Fruit fly (Drosophila melanogaster): Measurements from ENCODE around the gene CG31446.

The CG31446 gene

DNA sequence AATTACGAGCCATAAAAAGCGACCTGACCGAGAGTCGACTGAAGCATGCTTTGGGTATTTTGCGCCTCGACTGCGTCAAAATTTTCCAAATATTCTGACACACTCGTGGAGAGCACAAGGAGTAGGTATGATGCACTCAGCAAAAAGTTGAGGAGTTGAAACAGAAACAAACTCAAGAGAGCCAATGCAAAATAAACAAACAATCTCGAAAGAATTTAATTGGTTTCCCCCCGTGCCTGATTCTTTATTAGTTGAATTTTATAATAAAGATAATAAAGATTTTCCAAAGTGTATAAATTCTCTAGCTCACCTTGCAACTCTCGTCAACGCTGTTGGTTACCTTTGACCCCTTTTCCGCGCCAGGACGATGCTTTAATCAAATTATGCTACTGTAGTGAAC is 37.5 kb upstream of the CG31446 start:
- TF ChIP-seq Lpt (GFP tag; optimal IDR thresholded peaks at IDR 0.05) (no peak), svp (GFP tag) (peak; percentile 24), Eip78C (GFP tag) (peak; percentile 44)

DNA sequence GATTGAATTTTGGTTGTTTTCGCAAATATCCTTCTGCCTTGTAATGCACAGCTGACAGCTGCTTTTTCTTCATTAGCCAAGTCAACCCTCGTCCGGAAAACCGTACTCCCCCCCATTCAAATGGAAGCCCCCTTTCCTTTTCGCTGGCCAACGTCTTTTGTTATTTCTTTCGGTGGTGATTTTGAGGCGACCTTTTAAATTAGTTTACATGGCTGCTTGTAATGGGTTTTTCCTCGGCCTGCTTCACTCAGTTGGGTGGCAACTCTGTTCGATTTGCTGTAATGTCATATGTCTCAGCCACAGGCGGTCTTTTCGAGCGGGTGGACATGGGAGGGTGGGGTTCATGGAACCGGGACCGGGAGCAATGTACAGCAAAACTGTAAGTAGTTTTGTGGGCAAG is 32.4 kb upstream of the CG31446 start:
- TF ChIP-seq CG6163 (GFP tag; IDR thresholded peaks at IDR 0.05), result no peak
- TF ChIP-seq CG6276 (GFP tag; optimal IDR thresholded peaks at IDR 0.05), result no peak
- no peak for TF ChIP-seq Sox15 (GFP tag; optimal IDR thresholded peaks at IDR 0.05)
- no peak for TF ChIP-seq achi (GFP tag; optimal IDR thresholded peaks at IDR 0.05)
- TF ChIP-seq CG11294 (GFP tag; IDR thresholded peaks at IDR 0.05), result no peak
- TF ChIP-seq Eip93F (GFP tag; optimal IDR thresholded peaks at IDR 0.05), result no peak
- TF ChIP-seq CG11762 (GFP tag; optimal IDR thresholded peaks at IDR 0.05; ENCODE audit: insufficient read depth), result no peak
- no peak for TF ChIP-seq CG8632 (GFP tag; optimal IDR thresholded peaks at IDR 0.05)
- TF ChIP-seq Sox14 (GFP tag; optimal IDR thresholded peaks at IDR 0.05), result no peak
- TF ChIP-seq esn (GFP tag; optimal IDR thresholded peaks at IDR 0.05), result no peak
- TF ChIP-seq Hr4 (GFP tag; optimal IDR thresholded peaks at IDR 0.05), result no peak

DNA sequence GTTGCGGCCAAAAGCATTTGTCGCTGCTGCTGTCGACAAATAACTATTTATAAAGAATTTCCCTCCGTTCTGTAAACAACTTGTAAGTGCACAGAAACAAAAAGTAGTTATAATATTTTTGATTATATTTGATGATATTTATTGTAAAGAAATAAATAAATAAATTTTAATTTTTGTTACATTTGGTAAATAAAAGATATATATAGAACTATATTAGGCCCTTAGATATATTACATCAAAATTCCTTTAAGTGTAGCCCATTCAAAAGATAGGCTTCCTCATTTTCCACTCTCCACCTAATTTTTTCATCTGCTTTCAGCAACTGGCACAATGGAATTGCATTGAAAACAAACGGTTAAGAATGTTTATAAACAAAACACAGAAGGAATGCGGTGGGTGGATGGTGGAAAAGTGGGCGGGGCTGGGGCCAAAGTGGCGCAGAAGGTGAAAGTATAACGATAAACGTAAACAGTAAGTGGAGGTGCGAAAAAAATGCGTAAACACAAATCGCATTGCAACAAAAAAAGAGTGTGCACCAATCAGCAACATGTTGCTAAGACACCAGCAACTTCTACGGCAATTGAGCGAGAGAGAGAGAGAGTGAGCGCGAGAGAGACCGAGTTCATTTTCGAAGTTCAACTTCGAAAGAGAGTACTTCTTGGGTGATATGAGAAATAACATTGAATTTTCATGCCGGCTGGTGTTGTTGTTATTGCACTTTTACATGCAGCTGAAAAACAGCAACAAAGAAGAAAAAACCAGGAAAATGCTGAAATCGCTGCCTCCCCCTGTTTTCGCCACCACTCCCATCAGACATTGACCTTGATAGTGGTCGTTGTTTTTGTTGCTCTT is 28.3 kb upstream of the CG31446 start:
- peak; percentile 29 for TF ChIP-seq Eip78C (GFP tag)
- no peak for TF ChIP-seq vri (GFP tag; optimal IDR thresholded peaks at IDR 0.05)
- TF ChIP-seq Gug (GFP tag; IDR thresholded peaks at IDR 0.05), result no peak
- TF ChIP-seq CG32006 (GFP tag; optimal IDR thresholded peaks at IDR 0.05), result peak; percentile 1
- 0 out of 3 replicates have a peak, but pooled peaks have one; percentile 9 for TF ChIP-seq eg (GFP tag; IDR thresholded peaks at IDR 0.05)
- 0 out of 3 replicates have a peak, but pooled peaks have one; percentile 23 for TF ChIP-seq CG6163 (GFP tag; IDR thresholded peaks at IDR 0.05)

DNA sequence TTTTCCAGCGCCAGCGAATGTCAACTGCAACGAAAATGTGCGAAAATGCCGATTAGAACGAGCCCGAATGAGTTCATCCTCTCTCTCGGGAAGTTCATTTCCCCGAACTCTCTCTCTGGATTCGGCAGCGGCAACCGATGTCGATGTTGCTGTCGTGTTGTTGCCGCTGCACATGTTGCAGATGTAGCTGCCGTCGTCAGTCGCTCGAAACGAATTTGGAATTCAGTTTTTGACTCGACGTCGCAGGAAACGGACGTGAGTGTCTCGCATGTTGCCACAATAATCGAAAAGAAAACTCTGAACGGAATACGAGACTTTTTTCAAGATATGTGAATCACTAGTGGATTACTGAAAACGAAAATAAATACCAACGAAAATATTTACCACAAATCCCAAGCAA is 26.9 kb upstream of the CG31446 start, which contains the start of gene pxb:
Gene pxb (plus strand): TSS at position 222 of the 400 bp plus-strand sequence.
- TF ChIP-seq Hr4 (GFP tag; optimal IDR thresholded peaks at IDR 0.05) (no peak), Met (GFP tag; optimal IDR thresholded peaks at IDR 0.05) (no peak), dac (GFP tag; optimal IDR thresholded peaks at IDR 0.05) (no peak), Smox (GFP tag; optimal IDR thresholded peaks at IDR 0.05) (no peak), CG7368 (GFP tag; optimal IDR thresholded peaks at IDR 0.05) (no peak), CG11902 (GFP tag; optimal IDR thresholded peaks at IDR 0.05) (no peak), CG6792 (GFP tag; optimal IDR thresholded peaks at IDR 0.05) (no peak), Lpt (GFP tag; optimal IDR thresholded peaks at IDR 0.05) (no peak), CG4318 (GFP tag; optimal IDR thresholded peaks at IDR 0.05) (no peak), svp (GFP tag) (peak; percentile 27), CG10669 (GFP tag; optimal IDR thresholded peaks at IDR 0.05) (no peak), cyc (GFP tag; optimal IDR thresholded peaks at IDR 0.05) (no peak), CG6276 (GFP tag; optimal IDR thresholded peaks at IDR 0.05) (no peak), ss (GFP tag; optimal IDR thresholded peaks at IDR 0.05) (peak in 1 of 2 experiments; percentile 2), Sox102F (GFP tag; optimal IDR thresholded peaks at IDR 0.05) (no peak), Hr39 (GFP tag; optimal IDR thresholded peaks at IDR 0.05) (no peak), achi (GFP tag; optimal IDR thresholded peaks at IDR 0.05) (no peak), CG32006 (GFP tag; optimal IDR thresholded peaks at IDR 0.05) (no peak), CG3032 (tag; optimal IDR thresholded peaks at IDR 0.05) (no peak), spab (GFP tag; optimal IDR thresholded peaks at IDR 0.05) (no peak), Sox15 (GFP tag; optimal IDR thresholded peaks at IDR 0.05) (no peak), OdsH (GFP tag; optimal IDR thresholded peaks at IDR 0.05) (no peak), salr (GFP tag; optimal IDR thresholded peaks at IDR 0.05) (no peak), CG6163 (GFP tag; IDR thresholded peaks at IDR 0.05) (peak; percentile 66), CG8632 (GFP tag; optimal IDR thresholded peaks at IDR 0.05) (no peak), fkh (GFP tag; optimal IDR thresholded peaks at IDR 0.05) (no peak), CG10631 (GFP tag; optimal IDR thresholded peaks at IDR 0.05) (no peak), CG11762 (GFP tag; optimal IDR thresholded peaks at IDR 0.05; ENCODE audit: insufficient read depth) (no peak), CG11294 (GFP tag; IDR thresholded peaks at IDR 0.05) (no peak), CG8319 (GFP tag; optimal IDR thresholded peaks at IDR 0.05) (no peak), CG1621 (tag; optimal IDR thresholded peaks at IDR 0.05) (no peak), vri (GFP tag; optimal IDR thresholded peaks at IDR 0.05) (peak; percentile 38), Eip78C (GFP tag) (peak; percentile 42), CG31627 (GFP tag; optimal IDR thresholded peaks at IDR 0.05) (no peak), pdm3 (GFP tag; optimal IDR thresholded peaks at IDR 0.05) (no peak), Eip75B (GFP tag; optimal IDR thresholded peaks at IDR 0.05) (no peak), fd59A (GFP tag; optimal IDR thresholded peaks at IDR 0.05) (no peak), net (GFP tag; optimal IDR thresholded peaks at IDR 0.05) (no peak)

Measured in whole organism, prepupa.